Fruit fly (Drosophila melanogaster) whole organism, embryonic: ENCODE data around the gene ppk30.

Experiments used
- Awh ChIP-seq: fragments of 200-800 bp; sonication (Bioruptor generic); IDR thresholded peaks from 2 replicates; pipeline ENCODE4, ENCODE4 v1.3.6; 2022; ENCODE audit warnings: missing biosample characterization, missing genetic modification characterization
- BtbVII ChIP-seq: fragments of 200-800 bp; sonication (Bioruptor generic); optimal IDR thresholded peaks from 3 replicates; lab custom pipeline; 2017; ENCODE audit warnings: missing biosample characterization, mild to moderate bottlenecking, missing genetic modification characterization
- CG10543 ChIP-seq: fragments of 200-800 bp; sonication (Bioruptor generic); optimal IDR thresholded peaks from 3 replicates; lab custom pipeline; 2017; ENCODE audit warnings: missing biosample characterization, mild to moderate bottlenecking, missing genetic modification characterization, moderate library complexity
- CG10979 ChIP-seq: fragments of 200-800 bp; sonication (Bioruptor generic); optimal IDR thresholded peaks from 2 replicates; lab custom pipeline; 2018; ENCODE audit warnings: missing biosample characterization, mild to moderate bottlenecking, missing genetic modification characterization, moderate library complexity
- CG11723 ChIP-seq: fragments of 200-800 bp; sonication (Bioruptor generic); optimal IDR thresholded peaks from 2 replicates; lab custom pipeline; 2017; ENCODE audit warnings: missing biosample characterization, mild to moderate bottlenecking, missing genetic modification characterization
- CG12659 ChIP-seq: fragments of 200-800 bp; sonication (Bioruptor generic); optimal IDR thresholded peaks from 3 replicates; lab custom pipeline; 2017; ENCODE audit warnings: mild to moderate bottlenecking, missing biosample characterization, missing genetic modification reagents, missing genetic modification characterization
- CG14050 ChIP-seq: fragments of 200-800 bp; sonication (Bioruptor generic); IDR thresholded peaks from 3 replicates; pipeline ENCODE4 v1.3.6; 2022; ENCODE audit warnings: missing biosample characterization, missing genetic modification characterization
- CG15011 ChIP-seq: fragments of 200-800 bp; sonication (Bioruptor generic); optimal IDR thresholded peaks from 3 replicates; lab custom pipeline; 2018; ENCODE audit warnings: missing biosample characterization, mild to moderate bottlenecking, missing genetic modification characterization
- CG2120 ChIP-seq: fragments of 200-800 bp; sonication (Bioruptor generic); optimal IDR thresholded peaks from 3 replicates; lab custom pipeline; 2016; ENCODE audit warnings: missing biosample characterization, missing genetic modification characterization
- CG3065 ChIP-seq: fragments of 200-800 bp; sonication (Bioruptor generic); optimal IDR thresholded peaks from 2 replicates; lab custom pipeline; 2016; ENCODE audit warnings: missing biosample characterization, missing genetic modification characterization
- CG31365 ChIP-seq: fragments of 200-800 bp; sonication (Bioruptor generic); optimal IDR thresholded peaks from 2 replicates; lab custom pipeline; 2018; ENCODE audit warnings: missing biosample characterization, mild to moderate bottlenecking, missing genetic modification characterization
- CG31388 ChIP-seq: fragments of 200-800 bp; sonication (Bioruptor generic); optimal IDR thresholded peaks from 2 replicates; lab custom pipeline; 2016; ENCODE audit warnings: missing biosample characterization, missing genetic modification characterization
- CG32767 ChIP-seq: fragments of 200-800 bp; sonication (Bioruptor generic); IDR thresholded peaks from 2 replicates; pipeline ENCODE4 v1.3.6; 2022; ENCODE audit warnings: missing biosample characterization, missing genetic modification characterization
- CG3838 ChIP-seq: fragments of 200-800 bp; sonication (Bioruptor generic); optimal IDR thresholded peaks from 3 replicates; lab custom pipeline; 2016; ENCODE audit warnings: missing biosample characterization, missing genetic modification characterization
- CG4424 ChIP-seq: fragments of 200-800 bp; sonication (Bioruptor generic); optimal IDR thresholded peaks from 3 replicates; lab custom pipeline; 2016; ENCODE audit warnings: missing biosample characterization, missing genetic modification characterization
- CG6272 ChIP-seq: fragments of 200-800 bp; sonication (Bioruptor generic); IDR thresholded peaks from 2 replicates; pipeline ENCODE4 v1.3.6; 2022; ENCODE audit warnings: missing biosample characterization, missing genetic modification characterization
- CG7556 ChIP-seq: fragments of 200-800 bp; sonication (Bioruptor generic); optimal IDR thresholded peaks from 2 replicates; lab custom pipeline; 2017; ENCODE audit warnings: missing biosample characterization, mild to moderate bottlenecking, missing genetic modification characterization
- CG7786 ChIP-seq: fragments of 200-800 bp; sonication (Bioruptor generic); optimal IDR thresholded peaks from 2 replicates; lab custom pipeline; 2016; ENCODE audit warnings: missing biosample characterization, missing genetic modification characterization
- CG9876 ChIP-seq: fragments of 200-800 bp; sonication (Bioruptor generic); optimal IDR thresholded peaks from 2 replicates; lab custom pipeline; 2016; ENCODE audit warnings: missing biosample characterization, missing genetic modification characterization
- CG9932 ChIP-seq: fragments of 200-800 bp; sonication (Bioruptor generic); IDR thresholded peaks from 2 replicates; pipeline ENCODE4 v1.3.6; 2022; ENCODE audit warnings: missing biosample characterization, missing genetic modification characterization
- Dip2 ChIP-seq: fragments of 200-800 bp; sonication (Bioruptor generic); IDR thresholded peaks from 2 replicates; pipeline ENCODE4 v1.3.6; 2022; ENCODE audit warnings: missing biosample characterization, missing genetic modification characterization
- Dip3 ChIP-seq: fragments of 200-800 bp; sonication (Bioruptor generic); optimal IDR thresholded peaks from 3 replicates; lab custom pipeline; 2016; ENCODE audit warnings: missing biosample characterization, missing genetic modification characterization
- Dp ChIP-seq: fragments of 200-800 bp; sonication (Bioruptor generic); optimal IDR thresholded peaks from 2 replicates; lab custom pipeline; 2018; ENCODE audit warnings: missing biosample characterization, mild to moderate bottlenecking, missing genetic modification characterization, moderate library complexity
- Gug ChIP-seq: fragments of 200-800 bp; sonication (Bioruptor generic); IDR thresholded peaks from 4 replicates; pipeline ENCODE4 v1.3.6; 2022; ENCODE audit warnings: missing biosample characterization, missing genetic modification characterization
- H15 ChIP-seq: fragments of 200-800 bp; sonication (Bioruptor generic); IDR thresholded peaks from 3 replicates; pipeline ENCODE4 v1.3.6; 2022; ENCODE audit warnings: missing biosample characterization, missing genetic modification characterization
- HLHmδ ChIP-seq: fragments of 200-800 bp; sonication (Bioruptor generic); optimal IDR thresholded peaks from 2 replicates; lab custom pipeline; 2018; ENCODE audit warnings: missing biosample characterization, mild to moderate bottlenecking, missing genetic modification characterization, moderate library complexity
- Hey ChIP-seq: fragments of 200-800 bp; sonication (Bioruptor generic); optimal IDR thresholded peaks from 3 replicates; lab custom pipeline; 2018; ENCODE audit warnings: missing biosample characterization, mild to moderate bottlenecking, missing genetic modification characterization
- Hsf ChIP-seq: fragments of 200-800 bp; sonication (Bioruptor generic); optimal IDR thresholded peaks from 3 replicates; lab custom pipeline; 2016; ENCODE audit warnings: missing biosample characterization, missing genetic modification characterization
- MESR4 ChIP-seq: fragments of 200-800 bp; sonication (Bioruptor generic); optimal IDR thresholded peaks from 2 replicates; lab custom pipeline; 2018; ENCODE audit warnings: missing biosample characterization, mild to moderate bottlenecking, missing genetic modification characterization, moderate library complexity
- MTF-1 ChIP-seq: fragments of 200-800 bp; sonication (Bioruptor generic); optimal IDR thresholded peaks from 2 replicates; lab custom pipeline; 2018; ENCODE audit warnings: missing biosample characterization, mild to moderate bottlenecking, missing genetic modification characterization, borderline replicate concordance
- Mrtf ChIP-seq: fragments of 200-800 bp; sonication (Bioruptor generic); IDR thresholded peaks from 3 replicates; pipeline ENCODE4 v1.3.6; 2022; ENCODE audit warnings: missing biosample characterization, missing genetic modification characterization
- Oli ChIP-seq: fragments of 200-800 bp; sonication (Bioruptor generic); optimal IDR thresholded peaks from 2 replicates; lab custom pipeline; 2018; ENCODE audit warnings: missing biosample characterization, mild to moderate bottlenecking, missing genetic modification characterization, moderate library complexity
- Opbp ChIP-seq: fragments of 200-800 bp; sonication (Bioruptor generic); IDR thresholded peaks from 3 replicates; pipeline ENCODE4 v1.3.6; 2022; ENCODE audit warnings: missing biosample characterization, missing genetic modification characterization; ENCODE audit not compliant: partially characterized antibody
- ara ChIP-seq: fragments of 200-800 bp; sonication (Bioruptor generic); IDR thresholded peaks from 2 replicates; pipeline ENCODE4 v1.3.6; 2022; ENCODE audit warnings: missing biosample characterization, missing genetic modification characterization
- bcd ChIP-seq: fragments of 200-800 bp; sonication (Bioruptor generic); optimal IDR thresholded peaks from 2 replicates; lab custom pipeline; 2017; ENCODE audit warnings: missing biosample characterization, mild to moderate bottlenecking, missing genetic modification characterization
- bsh ChIP-seq, 2 experiments: fragments of 200-800 bp; sonication (Bioruptor generic); optimal IDR thresholded peaks; 2 replicates each; lab custom pipeline; 2017 to 2018; ENCODE audit warnings: mild to moderate bottlenecking in 2 of 2, missing biosample characterization in 2 of 2, missing genetic modification characterization in 2 of 2, moderate library complexity in 1 of 2
- dan ChIP-seq: fragments of 200-800 bp; sonication (Bioruptor generic); IDR thresholded peaks from 2 replicates; pipeline ENCODE4 v1.3.6; 2022; ENCODE audit warnings: missing biosample characterization, missing genetic modification characterization
- dysf ChIP-seq: fragments of 200-800 bp; sonication (Bioruptor generic); IDR thresholded peaks from 3 replicates; pipeline ENCODE4 v1.3.6; 2022; ENCODE audit warnings: missing biosample characterization, missing genetic modification characterization
- ems ChIP-seq: fragments of 200-800 bp; sonication (Bioruptor generic); optimal IDR thresholded peaks from 3 replicates; lab custom pipeline; 2016; ENCODE audit warnings: missing biosample characterization, missing genetic modification characterization
- fd96Cb ChIP-seq: fragments of 200-800 bp; sonication (Bioruptor generic); optimal IDR thresholded peaks from 2 replicates; lab custom pipeline; 2018; ENCODE audit warnings: missing biosample characterization, mild to moderate bottlenecking, missing genetic modification characterization, moderate library complexity
- phol ChIP-seq: fragments of 200-800 bp; sonication (Bioruptor generic); optimal IDR thresholded peaks from 3 replicates; lab custom pipeline; 2018; ENCODE audit warnings: missing biosample characterization, mild to moderate bottlenecking, missing genetic modification characterization, moderate library complexity
- pros ChIP-seq: fragments of 200-800 bp; sonication (Bioruptor generic); optimal IDR thresholded peaks from 3 replicates; lab custom pipeline; 2019; ENCODE audit warnings: missing biosample characterization, mild to moderate bottlenecking, missing genetic modification characterization, moderate library complexity
- salm ChIP-seq: fragments of 200-800 bp; sonication (Bioruptor generic); optimal IDR thresholded peaks from 2 replicates; lab custom pipeline; 2018; ENCODE audit warnings: missing biosample characterization, mild to moderate bottlenecking, missing genetic modification characterization
- sc ChIP-seq, 3 experiments: fragments of >200 bp in 2 of 3; fragments of 200-800 bp in 1 of 3; sonication (Bioruptor generic) in 1 of 3; optimal IDR thresholded peaks; 2 replicates in 2 of 3; 3 replicates in 1 of 3; lab custom pipeline; 2017; ENCODE audit warnings: mild to moderate bottlenecking in 1 of 3, missing biosample characterization in 1 of 3, missing genetic modification characterization in 1 of 3, missing genetic modification reagents in 1 of 3
- scrt ChIP-seq: fragments of 200-800 bp; sonication (Bioruptor generic); optimal IDR thresholded peaks from 2 replicates; lab custom pipeline; 2018; ENCODE audit warnings: missing biosample characterization, mild to moderate bottlenecking, missing genetic modification characterization, moderate library complexity
- shn ChIP-seq: fragments of 200-800 bp; sonication (Bioruptor generic); optimal IDR thresholded peaks from 3 replicates; lab custom pipeline; 2016; ENCODE audit warnings: missing biosample characterization, missing genetic modification characterization
- tap ChIP-seq: fragments of 200-800 bp; optimal IDR thresholded peaks from 3 replicates; lab custom pipeline; 2019; ENCODE audit warnings: missing biosample characterization, mild to moderate bottlenecking, missing genetic modification characterization, moderate library complexity
- unpg ChIP-seq: fragments of 200-800 bp; sonication (Bioruptor generic); optimal IDR thresholded peaks from 3 replicates; lab custom pipeline; 2018; ENCODE audit warnings: missing biosample characterization, mild to moderate bottlenecking, missing genetic modification characterization, moderate library complexity
- vnd ChIP-seq: fragments of 200-800 bp; sonication (Bioruptor generic); IDR thresholded peaks from 3 replicates; pipeline ENCODE4 v1.3.6; 2022; ENCODE audit warnings: missing biosample characterization, missing genetic modification characterization; ENCODE audit not compliant: partially characterized antibody
- vvl ChIP-seq: fragments of 200-800 bp; sonication (Bioruptor generic); IDR thresholded peaks from 2 replicates; pipeline ENCODE4 v1.3.6; 2022; ENCODE audit warnings: missing biosample characterization, missing genetic modification characterization
- zfh2 ChIP-seq: fragments of 200-800 bp; sonication (Bioruptor generic); optimal IDR thresholded peaks from 2 replicates; lab custom pipeline; 2016; ENCODE audit warnings: missing biosample characterization, missing genetic modification characterization

Gene ppk30

DNA sequence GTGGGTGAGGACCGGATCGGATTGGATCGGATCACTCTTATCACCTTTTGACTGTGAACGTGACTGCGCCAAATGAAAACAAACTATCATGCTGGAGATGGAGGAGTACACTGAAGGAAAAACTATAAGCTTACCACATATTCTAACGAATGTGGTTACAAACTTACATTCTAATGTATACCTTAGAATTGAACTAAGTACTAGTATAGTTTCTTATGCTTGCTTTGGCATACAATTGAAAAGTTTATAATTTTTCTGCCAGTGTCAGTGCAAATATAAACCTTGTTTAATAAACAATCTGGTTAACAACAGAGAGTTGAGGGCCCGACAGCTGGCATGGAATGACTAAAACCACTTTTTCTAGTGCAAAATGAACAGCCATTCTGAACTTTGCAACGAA is 48.6 kb downstream of the ppk30 start (continued):
- TF ChIP-seq CG31388 (GFP tag; lab: Kevin White, UChicago) (no peak), Mrtf (GFP tag; lab: Robert Waterston, UW) (no peak), CG10543 (GFP tag; lab: Kevin White, UChicago) (no peak), ara (GFP tag; lab: Robert Waterston, UW) (peak; percentile 23; the same call in 1 of the 2 replicates), Opbp (GFP tag; lab: Robert Waterston, UW) (no peak), CG6272 (GFP tag; lab: Robert Waterston, UW) (no peak), salm (peak; percentile 32), BtbVII (GFP tag; lab: Kevin White, UChicago) (no peak), Dip2 (GFP tag; lab: Robert Waterston, UW) (no peak), H15 (0 out of 3 replicates have a peak, but pooled peaks have one; percentile 16), CG32767 (GFP tag; lab: Robert Waterston, UW) (no peak), vvl (peak; percentile 51), fd96Cb (peak; percentile 45), scrt (GFP tag; lab: Kevin White, UChicago) (no peak), pros (GFP tag; lab: Kevin White, UChicago) (no peak), HLHmδ (GFP tag; lab: Kevin White, UChicago) (no peak), vnd (GFP tag; lab: Robert Waterston, UW) (no peak), dan (GFP tag; lab: Robert Waterston, UW) (no peak), CG9932 (GFP tag; lab: Robert Waterston, UW) (no peak), Hsf (GFP tag; lab: Kevin White, UChicago) (peak; percentile 13), CG3838 (GFP tag; lab: Kevin White, UChicago) (no peak), CG7556 (GFP tag; lab: Kevin White, UChicago) (no peak), Gug (GFP tag; lab: Robert Waterston, UW) (no peak), CG15011 (GFP tag; lab: Kevin White, UChicago) (no peak), unpg (peak; percentile 64), CG7786 (GFP tag; lab: Kevin White, UChicago) (no peak), tap (peak; percentile 22), CG31365 (tag; lab: Kevin White, UChicago) (no peak), CG3065 (no peak), shn (GFP tag; lab: Kevin White, UChicago) (no peak), bcd (GFP tag; lab: Kevin White, UChicago) (no peak), Hey (tag; lab: Kevin White, UChicago) (no peak), sc (optimal IDR thresholded peaks at IDR 0.05; lab: Kevin White, UChicago) (no peak), sc (GFP tag; optimal IDR thresholded peaks at IDR 0.05; lab: Kevin White, UChicago) (no peak), phol (tag; lab: Kevin White, UChicago) (peak; percentile 50), bsh (GFP tag; optimal IDR thresholded peaks at IDR 0.05; lab: Kevin White, UChicago) (peak in 1 of 2 experiments; percentile 47), Dip3 (no peak), CG14050 (no peak), MTF-1 (GFP tag; lab: Kevin White, UChicago) (no peak), ems (GFP tag; lab: Kevin White, UChicago) (no peak), CG9876 (GFP tag; lab: Kevin White, UChicago) (no peak), dysf (GFP tag; lab: Robert Waterston, UW) (peak; percentile 30; the same call in 1 of the 3 replicates), MESR4 (no peak), CG11723 (no peak), Dp (GFP tag; lab: Kevin White, UChicago) (no peak), Oli (tag; lab: Kevin White, UChicago) (peak; percentile 28), Awh (no peak), CG2120 (GFP tag; lab: Kevin White, UChicago) (peak; percentile 10), CG4424 (GFP tag; lab: Kevin White, UChicago) (no peak), zfh2 (GFP tag; lab: Kevin White, UChicago) (no peak), CG10979 (no peak), CG12659 (GFP tag; lab: Kevin White, UChicago) (no peak)
